Fruit fly (Drosophila melanogaster): Measurements from ENCODE around the gene Tie.

- TF ChIP-seq dimm (GFP tag; IDR thresholded peaks at IDR 0.05) (no peak), Abd-B (GFP tag; optimal IDR thresholded peaks at IDR 0.05) (no peak), Dref (GFP tag; IDR thresholded peaks at IDR 0.05) (no peak), CG6254 (GFP tag; optimal IDR thresholded peaks at IDR 0.05) (no peak), Drgx (GFP tag; IDR thresholded peaks at IDR 0.05) (no peak), Sin3A (optimal IDR thresholded peaks at IDR 0.05) (no peak), CG10654 (GFP tag; optimal IDR thresholded peaks at IDR 0.05) (no peak), MTF-1 (GFP tag; optimal IDR thresholded peaks at IDR 0.05; ENCODE audit: borderline replicate concordance) (no peak)
Measured at dm6 chr3L:4545138-4545537, 13.2 kb upstream of the Tie start.

Data from whole organism, embryonic.